Fruit fly (Drosophila melanogaster) whole organism, larva: ENCODE data around the gene CG33700.
A peak's percentile ranks its signal among the peaks of the same experiment; 100 is the strongest.

Experiments
- noc ChIP-seq: fragments of 200-800 bp; sonication (Bioruptor generic); optimal IDR thresholded peaks from 3 replicates; lab custom pipeline; 2019; ENCODE audit warnings: missing biosample characterization, mild to moderate bottlenecking, missing genetic modification characterization, moderate library complexity

CG33700 gene

dm6 chr3L:9466595-9466994 is 58.7 kb downstream of the CG33700 start:
- peak; percentile 1 for TF ChIP-seq noc (tag; lab: Kevin White, UChicago)

dm6 chr3L:9465652-9466244 is 59.6 kb downstream of the CG33700 start:
- TF ChIP-seq noc (tag; lab: Kevin White, UChicago) = no peak
